Worm (Caenorhabditis elegans): Measurements from ENCODE around the gene F23D12.2.

DNA sequence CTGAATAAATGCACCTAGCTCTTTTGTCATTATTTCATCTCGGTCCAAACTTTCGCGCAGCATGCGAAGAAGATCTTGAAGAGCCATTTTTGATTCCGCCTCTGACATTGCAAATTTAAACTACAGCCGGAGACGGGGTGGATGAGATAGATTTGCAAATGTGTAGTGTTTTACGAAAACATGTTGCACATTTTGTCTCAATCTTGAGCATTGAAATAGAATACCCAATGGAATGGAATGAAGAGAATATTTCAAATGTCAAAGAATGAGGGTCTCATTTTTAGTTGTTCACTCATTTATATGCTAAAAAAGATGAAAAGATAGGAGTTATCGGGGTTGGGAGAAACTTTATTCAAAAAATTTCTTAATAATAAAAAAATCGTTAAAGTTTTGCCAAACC lies 34.0 kb upstream of the F23D12.2 start, which contains the start of gene Y66C5A.1:
- TF ChIP-seq atf-7 (tag; optimal IDR thresholded peaks at IDR 0.05), result no peak
- TF ChIP-seq unc-62 (GFP tag; optimal IDR thresholded peaks at IDR 0.05), result no peak
- no peak for TF ChIP-seq ama-1 (optimal IDR thresholded peaks at IDR 0.05)
- TF ChIP-seq ama-1 (GFP tag; optimal IDR thresholded peaks at IDR 0.05), result no peak
- no peak for TF ChIP-seq ztf-18 (tag; optimal IDR thresholded peaks at IDR 0.05)
- TF ChIP-seq dpl-1 (GFP tag; optimal IDR thresholded peaks at IDR 0.05), result no peak
- TF ChIP-seq madf-3 (GFP tag; IDR thresholded peaks at IDR 0.05), result no peak
- no peak for TF ChIP-seq snpc-4 (GFP tag; optimal IDR thresholded peaks at IDR 0.05)
- no peak for TF ChIP-seq snpc-4 (tag; optimal IDR thresholded peaks at IDR 0.05)

Measured in whole organism, young adult.